Fruit fly (Drosophila melanogaster): ENCODE results near the gene SmydA-4.

Gene SmydA-4

DNA sequence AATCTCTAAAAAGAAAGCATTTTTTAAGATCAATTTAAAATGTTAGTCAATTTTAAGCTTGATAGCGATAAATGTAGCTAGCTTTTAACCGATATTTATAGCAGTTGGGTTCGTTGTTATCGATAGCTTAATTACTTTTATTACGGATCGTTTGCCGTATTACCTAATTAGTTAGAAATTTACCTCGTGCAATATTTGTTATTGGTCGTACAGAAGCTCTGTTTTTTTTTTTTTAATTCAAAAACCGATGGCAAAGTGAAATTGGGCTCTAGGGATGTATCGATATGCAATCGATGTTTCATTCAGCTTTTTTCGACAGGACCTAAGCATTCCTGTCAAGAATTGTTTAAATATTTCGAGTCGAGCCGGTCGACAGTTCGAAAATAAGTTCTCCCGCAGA lies 47.6 kb downstream of the SmydA-4 start, which contains the start of gene CG2061 (continued):
- peak; percentile 84 for TF ChIP-seq CG14860 (GFP tag; IDR thresholded peaks at IDR 0.05; ENCODE audit: partially characterized antibody)
- no peak for TF ChIP-seq cg (GFP tag; optimal IDR thresholded peaks at IDR 0.05)
- TF ChIP-seq dm (GFP tag; optimal IDR thresholded peaks at IDR 0.05): no peak
- TF ChIP-seq Trl (optimal IDR thresholded peaks at IDR 0.05): no peak
- no peak for TF ChIP-seq Trl (GFP tag; optimal IDR thresholded peaks at IDR 0.05)
- no peak for TF ChIP-seq mam (GFP tag; optimal IDR thresholded peaks at IDR 0.05)
- no peak for TF ChIP-seq CG6813 (GFP tag; optimal IDR thresholded peaks at IDR 0.05)
- no peak for TF ChIP-seq CG13624 (GFP tag; optimal IDR thresholded peaks at IDR 0.05)
- TF ChIP-seq Doc3 (GFP tag; IDR thresholded peaks at IDR 0.05; ENCODE audit: partially characterized antibody): peak; percentile 72; the same call in 2 of the 3 replicates
- no peak for TF ChIP-seq ERR (GFP tag; optimal IDR thresholded peaks at IDR 0.05)
- no peak for TF ChIP-seq CG9727 (GFP tag; optimal IDR thresholded peaks at IDR 0.05)
- no peak for TF ChIP-seq CG2202 (tag; optimal IDR thresholded peaks at IDR 0.05)
- no peak for TF ChIP-seq cwo (GFP tag; optimal IDR thresholded peaks at IDR 0.05)
- no peak for TF ChIP-seq aop (GFP tag; IDR thresholded peaks at IDR 0.05)
- no peak for TF ChIP-seq esg (GFP tag; conservative IDR thresholded peaks at IDR 0.05)
- peak; percentile 72 for TF ChIP-seq tna (GFP tag; IDR thresholded peaks at IDR 0.05; ENCODE audit: partially characterized antibody)
- no peak for TF ChIP-seq mirr (GFP tag; optimal IDR thresholded peaks at IDR 0.05)
- TF ChIP-seq ftz-f1 (GFP tag; optimal IDR thresholded peaks at IDR 0.05): no peak
- TF ChIP-seq CG7786 (GFP tag; optimal IDR thresholded peaks at IDR 0.05): no peak
- TF ChIP-seq CG7963 (GFP tag; IDR thresholded peaks at IDR 0.05; ENCODE audit: partially characterized antibody): peak; percentile 52; the same call in 1 of the 3 replicates
- no peak for TF ChIP-seq tgo (GFP tag; IDR thresholded peaks at IDR 0.05)
- TF ChIP-seq nerfin-2 (GFP tag; IDR thresholded peaks at IDR 0.05; ENCODE audit: partially characterized antibody): peak; percentile 71
- no peak for TF ChIP-seq CG12299 (tag; optimal IDR thresholded peaks at IDR 0.05)
- TF ChIP-seq dmrt11E (tag; optimal IDR thresholded peaks at IDR 0.05): no peak
- no peak for TF ChIP-seq al (GFP tag; IDR thresholded peaks at IDR 0.05)
- peak; percentile 81 for TF ChIP-seq CG13287 (GFP tag; IDR thresholded peaks at IDR 0.05; ENCODE audit: partially characterized antibody)
- no peak for TF ChIP-seq CG14050 (GFP tag; IDR thresholded peaks at IDR 0.05)
- TF ChIP-seq Scr (GFP tag; IDR thresholded peaks at IDR 0.05; ENCODE audit: partially characterized antibody): peak; percentile 80
- no peak for TF ChIP-seq Abd-B (GFP tag; optimal IDR thresholded peaks at IDR 0.05)
- TF ChIP-seq CG1529 (GFP tag; optimal IDR thresholded peaks at IDR 0.05): no peak
- TF ChIP-seq Jarid2 (GFP tag; optimal IDR thresholded peaks at IDR 0.05): no peak
- TF ChIP-seq CG10321 (GFP tag; IDR thresholded peaks at IDR 0.05): no peak
- TF ChIP-seq PHDP (tag; optimal IDR thresholded peaks at IDR 0.05): no peak
- no peak for TF ChIP-seq Camta (GFP tag; optimal IDR thresholded peaks at IDR 0.05)
- no peak for TF ChIP-seq CG3281 (GFP tag; optimal IDR thresholded peaks at IDR 0.05)
- peak; percentile 71 for TF ChIP-seq unc-4 (GFP tag; IDR thresholded peaks at IDR 0.05; ENCODE audit: partially characterized antibody)
- no peak for TF ChIP-seq CG33213 (GFP tag; optimal IDR thresholded peaks at IDR 0.05)
- no peak for TF ChIP-seq TFAM (GFP tag; optimal IDR thresholded peaks at IDR 0.05)
- no peak for TF ChIP-seq chif (GFP tag; optimal IDR thresholded peaks at IDR 0.05)
- peak; percentile 46; the same call in 1 of the 2 replicates for TF ChIP-seq ato (GFP tag; IDR thresholded peaks at IDR 0.05; ENCODE audit: partially characterized antibody)
- no peak for TF ChIP-seq CG17361 (GFP tag; IDR thresholded peaks at IDR 0.05)
- no peak for TF ChIP-seq unpg (GFP tag; optimal IDR thresholded peaks at IDR 0.05)
- no peak for TF ChIP-seq gfzf (GFP tag; optimal IDR thresholded peaks at IDR 0.05)
- TF ChIP-seq CG15601 (tag; optimal IDR thresholded peaks at IDR 0.05): no peak
- TF ChIP-seq chm (GFP tag; IDR thresholded peaks at IDR 0.05): no peak
- TF ChIP-seq kah (GFP tag; optimal IDR thresholded peaks at IDR 0.05): no peak
- TF ChIP-seq inv (GFP tag; IDR thresholded peaks at IDR 0.05; ENCODE audit: partially characterized antibody): peak; percentile 66
- TF ChIP-seq CG34224 (GFP tag; IDR thresholded peaks at IDR 0.05; ENCODE audit: partially characterized antibody): peak; percentile 74
- TF ChIP-seq CG6854 (GFP tag; optimal IDR thresholded peaks at IDR 0.05): no peak
- no peak for TF ChIP-seq bab2 (GFP tag; optimal IDR thresholded peaks at IDR 0.05)
